Worm (Caenorhabditis elegans) whole organism, L1 larva: ENCODE measurements around the gene sel-2.
A peak's percentile ranks its signal among the peaks of the same experiment; 100 is the strongest.

Source experiments
- C04F5.9 ChIP-seq: sonication (generic microtip); optimal IDR thresholded peaks from 2 replicates; lab custom pipeline; 2016; ENCODE audit warnings: missing genetic modification characterization, missing compliant biosample characterization
- C34B4.2 ChIP-seq: sonication (generic microtip); optimal IDR thresholded peaks from 2 replicates; lab custom pipeline; 2017; ENCODE audit warnings: mild to moderate bottlenecking, missing genetic modification characterization, missing compliant biosample characterization
- F16B12.6 ChIP-seq: fragments of 150-350 bp; optimal IDR thresholded peaks from 2 replicates; lab custom pipeline; 2014; ENCODE audit warnings: missing biosample characterization, missing genetic modification characterization
- alr-1 ChIP-seq: fragments of 200-800 bp; sonication (Bioruptor generic); optimal IDR thresholded peaks from 2 replicates; lab custom pipeline; 2018; ENCODE audit warnings: borderline replicate concordance, mild to moderate bottlenecking, missing genetic modification characterization, missing compliant biosample characterization
- aly-2 ChIP-seq: fragments of 150-350 bp; optimal IDR thresholded peaks from 2 replicates; lab custom pipeline; 2014; ENCODE audit warnings: missing biosample characterization, missing genetic modification characterization
- ama-1 ChIP-seq: fragments of 150-350 bp; optimal IDR thresholded peaks from 2 replicates; lab custom pipeline; 2014
- blmp-1 ChIP-seq: fragments of 150-350 bp; optimal IDR thresholded peaks from 2 replicates; lab custom pipeline; 2014; ENCODE audit warnings: missing biosample characterization, missing genetic modification characterization
- ceh-63 ChIP-seq: fragments of 200-800 bp; sonication (Bioruptor generic); optimal IDR thresholded peaks from 2 replicates; lab custom pipeline; 2018; ENCODE audit warnings: mild to moderate bottlenecking, missing genetic modification characterization, missing compliant biosample characterization
- ceh-88 ChIP-seq: fragments of 200-800 bp; sonication (Bioruptor generic); IDR thresholded peaks from 2 replicates; pipeline ENCODE4 v1.3.6; 2022; ENCODE audit warnings: missing genetic modification characterization, missing compliant biosample characterization
- ces-1 ChIP-seq: fragments of 150-350 bp; optimal IDR thresholded peaks from 2 replicates; lab custom pipeline; 2014; ENCODE audit warnings: missing biosample characterization, missing genetic modification reagents, missing genetic modification characterization
- dpl-1 ChIP-seq, 3 experiments: fragments of 150-350 bp in 2 of 3; sonication (generic microtip) in 1 of 3; optimal IDR thresholded peaks; 2 replicates each; lab custom pipeline; 2014 to 2017; ENCODE audit warnings: missing biosample characterization in 3 of 3, missing genetic modification characterization in 3 of 3, missing genetic modification reagents in 3 of 3
- egl-13 ChIP-seq: sonication (generic microtip); optimal IDR thresholded peaks from 2 replicates; lab custom pipeline; 2016; ENCODE audit warnings: missing genotype, missing genetic modification reagents, missing genetic modification characterization, missing compliant biosample characterization
- elt-3 ChIP-seq, 6 experiments: fragments of 150-350 bp in 1 of 6; sonication (generic microtip); optimal IDR thresholded peaks; 2 replicates each; lab custom pipeline; 2017 to 2018; ENCODE audit warnings: missing biosample characterization in 6 of 6, missing genetic modification characterization in 6 of 6, inconsistent platforms in 1 of 6
- ets-5 ChIP-seq: fragments of 200-800 bp; sonication (Bioruptor generic); IDR thresholded peaks from 2 replicates; pipeline ENCODE4 v1.3.6; 2022; ENCODE audit warnings: missing genetic modification characterization, missing compliant biosample characterization
- fos-1 ChIP-seq: fragments of 150-350 bp; optimal IDR thresholded peaks from 2 replicates; lab custom pipeline; 2014; ENCODE audit warnings: missing biosample characterization, missing genetic modification characterization
- grh-1 ChIP-seq: fragments of 200-800 bp; sonication (Bioruptor generic); IDR thresholded peaks from 2 replicates; pipeline ENCODE4 v1.3.6; 2022; ENCODE audit warnings: missing genetic modification reagents, missing genetic modification characterization, missing compliant biosample characterization
- hpl-2 ChIP-seq: fragments of 150-350 bp; optimal IDR thresholded peaks from 2 replicates; lab custom pipeline; 2014; ENCODE audit warnings: missing biosample characterization, missing genetic modification reagents, missing genetic modification characterization
- isw-1 ChIP-seq: fragments of 200-800 bp; sonication (Bioruptor generic); IDR thresholded peaks from 2 replicates; pipeline ENCODE4 v1.3.6; 2022; ENCODE audit warnings: missing genetic modification characterization, missing compliant biosample characterization
- jun-1 ChIP-seq: fragments of 150-350 bp; optimal IDR thresholded peaks from 2 replicates; lab custom pipeline; 2014; ENCODE audit warnings: missing biosample characterization, missing genetic modification reagents, missing genetic modification characterization
- lin-35 ChIP-seq, 2 experiments: fragments of 150-350 bp; optimal IDR thresholded peaks; 2 replicates each; lab custom pipeline; 2014; ENCODE audit warnings: missing biosample characterization in 2 of 2, missing genetic modification characterization in 2 of 2, missing genetic modification reagents in 2 of 2
- lin-39 ChIP-seq: fragments of 150-350 bp; optimal IDR thresholded peaks from 2 replicates; lab custom pipeline; 2014; ENCODE audit warnings: missing biosample characterization, missing genetic modification reagents, missing genetic modification characterization
- lsy-2 ChIP-seq, 2 experiments: fragments of 150-350 bp; optimal IDR thresholded peaks; 2 replicates each; lab custom pipeline; 2014; ENCODE audit warnings: missing biosample characterization in 2 of 2, missing genetic modification characterization in 2 of 2
- mab-9 ChIP-seq: fragments of 200-800 bp; sonication (Bioruptor generic); IDR thresholded peaks from 2 replicates; pipeline ENCODE4 v1.3.6; 2022; ENCODE audit warnings: missing genetic modification reagents, missing genetic modification characterization, missing compliant biosample characterization
- mef-2 ChIP-seq: fragments of 150-350 bp; optimal IDR thresholded peaks from 2 replicates; lab custom pipeline; 2014; ENCODE audit warnings: missing biosample characterization, missing genetic modification characterization
- nhr-19 ChIP-seq: fragments of 200-800 bp; sonication (Bioruptor generic); conservative IDR thresholded peaks from 2 replicates; pipeline ENCODE4 v1.3.6; 2022; ENCODE audit warnings: missing genetic modification characterization, missing compliant biosample characterization
- nhr-237 ChIP-seq: fragments of 150-350 bp; optimal IDR thresholded peaks from 2 replicates; lab custom pipeline; 2014; ENCODE audit warnings: missing biosample characterization, missing genetic modification characterization
- nhr-76 ChIP-seq: sonication (generic microtip); optimal IDR thresholded peaks from 2 replicates; lab custom pipeline; 2017; ENCODE audit warnings: missing biosample characterization, missing genetic modification characterization
- nhr-77 ChIP-seq: fragments of 150-350 bp; optimal IDR thresholded peaks from 2 replicates; lab custom pipeline; 2014; ENCODE audit warnings: missing biosample characterization, missing genetic modification characterization
- nhr-85 ChIP-seq: sonication (generic microtip); peaks from one replicate; lab custom pipeline; 2016; ENCODE audit warnings: missing genetic modification characterization, inconsistent platforms, missing compliant biosample characterization
- pax-3 ChIP-seq: fragments of 200-800 bp; sonication (Bioruptor generic); optimal IDR thresholded peaks from 2 replicates; lab custom pipeline; 2018; ENCODE audit warnings: mild to moderate bottlenecking, missing genetic modification characterization, moderate library complexity, missing compliant biosample characterization
- pqm-1 ChIP-seq: sonication (generic microtip); optimal IDR thresholded peaks from 3 replicates; lab custom pipeline; 2017; ENCODE audit warnings: missing biosample characterization, missing genetic modification characterization
- rnt-1 ChIP-seq: sonication (generic microtip); optimal IDR thresholded peaks from 2 replicates; lab custom pipeline; 2016; ENCODE audit warnings: mild to moderate bottlenecking, missing genetic modification characterization, moderate library complexity, missing compliant biosample characterization
- skn-1 ChIP-seq: fragments of 150-350 bp; optimal IDR thresholded peaks from 2 replicates; lab custom pipeline; 2014; ENCODE audit warnings: missing biosample characterization, missing genetic modification characterization
- snpc-4 ChIP-seq: fragments of 150-350 bp; optimal IDR thresholded peaks from 2 replicates; lab custom pipeline; 2014; ENCODE audit warnings: missing biosample characterization, missing genetic modification characterization
- snu-23 ChIP-seq: sonication (generic microtip); optimal IDR thresholded peaks from 2 replicates; lab custom pipeline; 2016; ENCODE audit warnings: missing genetic modification characterization, missing compliant biosample characterization
- tbx-2 ChIP-seq: sonication (generic microtip); optimal IDR thresholded peaks from 2 replicates; lab custom pipeline; 2016; ENCODE audit warnings: missing genetic modification characterization, missing compliant biosample characterization
- tlp-1 ChIP-seq: fragments of 150-350 bp; optimal IDR thresholded peaks from 2 replicates; lab custom pipeline; 2014; ENCODE audit warnings: missing biosample characterization, missing genetic modification characterization
- unc-130 ChIP-seq: fragments of 150-350 bp; optimal IDR thresholded peaks from 2 replicates; lab custom pipeline; 2017; ENCODE audit warnings: missing biosample characterization, missing genetic modification characterization, inconsistent platforms
- unc-30 ChIP-seq: sonication (generic microtip); optimal IDR thresholded peaks from 2 replicates; lab custom pipeline; 2017; ENCODE audit warnings: missing biosample characterization, missing genetic modification characterization
- unc-62 ChIP-seq: fragments of 150-350 bp; optimal IDR thresholded peaks from 2 replicates; lab custom pipeline; 2014; ENCODE audit warnings: missing biosample characterization, missing genetic modification reagents, missing genetic modification characterization
- unc-86 ChIP-seq: sonication (generic microtip); optimal IDR thresholded peaks from 2 replicates; lab custom pipeline; 2016; ENCODE audit warnings: missing genetic modification characterization, missing compliant biosample characterization
- unc-98 ChIP-seq: fragments of 200-800 bp; sonication (Bioruptor generic); IDR thresholded peaks from 2 replicates; pipeline ENCODE4 v1.3.6; 2022; ENCODE audit warnings: missing genetic modification characterization, missing compliant biosample characterization
- vab-15 ChIP-seq: sonication (generic microtip); optimal IDR thresholded peaks from 2 replicates; lab custom pipeline; 2017; ENCODE audit warnings: missing genotype, mild to moderate bottlenecking, missing genetic modification characterization, missing compliant biosample characterization
- xbp-1 ChIP-seq: sonication (generic microtip); optimal IDR thresholded peaks from 2 replicates; lab custom pipeline; 2016; ENCODE audit warnings: missing genetic modification characterization, missing compliant biosample characterization
- zag-1 ChIP-seq: fragments of 150-350 bp; optimal IDR thresholded peaks from 2 replicates; lab custom pipeline; 2014; ENCODE audit warnings: missing biosample characterization, missing genetic modification characterization
- zip-4 ChIP-seq: fragments of 200-800 bp; sonication (Bioruptor generic); optimal IDR thresholded peaks from 2 replicates; lab custom pipeline; 2018; ENCODE audit warnings: mild to moderate bottlenecking, missing genetic modification characterization, moderate library complexity, missing compliant biosample characterization
- ztf-11 ChIP-seq, 2 experiments: sonication (generic microtip); optimal IDR thresholded peaks; 2 replicates each; lab custom pipeline; 2016 to 2017; ENCODE audit warnings: missing genetic modification characterization in 2 of 2, missing biosample characterization in 1 of 2, missing compliant biosample characterization in 1 of 2
- ztf-4 ChIP-seq: fragments of 150-350 bp; optimal IDR thresholded peaks from 2 replicates; lab custom pipeline; 2014; ENCODE audit warnings: missing biosample characterization, missing genetic modification characterization

Gene sel-2

DNA sequence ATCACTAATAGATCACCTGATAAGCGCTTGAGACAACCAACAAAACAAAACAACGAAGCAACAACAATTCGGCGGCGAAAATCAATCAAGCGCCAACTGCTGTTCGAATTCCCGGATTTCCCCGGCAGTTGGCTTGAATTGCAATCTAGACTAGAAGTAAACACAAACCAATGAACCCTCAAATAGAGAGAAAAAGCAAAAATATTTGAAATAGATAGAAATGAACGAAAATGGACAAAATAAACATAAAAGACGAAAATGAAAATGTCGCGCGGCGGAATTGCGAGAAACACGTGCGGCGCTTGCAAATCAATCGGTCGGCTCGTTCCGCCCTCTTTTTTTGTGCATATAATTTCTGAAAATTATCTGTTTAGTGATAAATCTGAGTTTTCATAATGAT, 43.7 kb downstream of the sel-2 start, which contains the start of gene idhg-1 (continued):
- TF ChIP-seq alr-1 (tag; lab: Kevin White, UChicago) (no peak), unc-98 (no peak), lsy-2 (tag; optimal IDR thresholded peaks at IDR 0.05; lab: Kevin White, UChicago) (peak; percentile 71 to 74), skn-1 (tag; lab: Kevin White, UChicago) (peak; percentile 49), pax-3 (tag; lab: Kevin White, UChicago) (peak; percentile 7), aly-2 (no peak), mab-9 (no peak), fos-1 (tag; lab: Kevin White, UChicago) (no peak), nhr-77 (peak; percentile 9), F16B12.6 (tag; lab: Kevin White, UChicago) (peak; percentile 29)

ce11 chrIII:4568030-4568429, 44.2 kb downstream of the sel-2 start, which contains the start of gene mlcd-1:
mlcd-1 (minus strand) TSS chrIII:4568130.
- no peak for TF ChIP-seq xbp-1 (tag; lab: Kevin White, UChicago)
- TF ChIP-seq ama-1 (lab: Kevin White, UChicago) = no peak
- TF ChIP-seq nhr-85 (tag; lab: Kevin White, UChicago) = no peak
- TF ChIP-seq nhr-76 (tag; lab: Kevin White, UChicago) = no peak
- TF ChIP-seq egl-13 (tag; lab: Kevin White, UChicago) = no peak
- TF ChIP-seq mef-2 (tag; lab: Kevin White, UChicago) = no peak
- no peak for TF ChIP-seq zip-4 (GFP tag; lab: Kevin White, UChicago)
- TF ChIP-seq tbx-2 = no peak

- no peak for TF ChIP-seq ces-1 (GFP tag; lab: Kevin White, UChicago)
- TF ChIP-seq C34B4.2 (tag; lab: Kevin White, UChicago) = no peak
- no peak for TF ChIP-seq ama-1 (lab: Kevin White, UChicago)
- no peak for TF ChIP-seq lin-39
- TF ChIP-seq grh-1 (GFP tag; lab: Robert Waterston, UW) = no peak
- TF ChIP-seq unc-130 (tag; lab: Kevin White, UChicago) = no peak
- no peak for TF ChIP-seq mab-9
- TF ChIP-seq unc-86 (tag; lab: Kevin White, UChicago) = no peak
- no peak for TF ChIP-seq ets-5 (GFP tag; lab: Robert Waterston, UW)
- no peak for TF ChIP-seq mef-2 (tag; lab: Kevin White, UChicago)
- TF ChIP-seq hpl-2 (GFP tag; lab: Kevin White, UChicago) = no peak
- TF ChIP-seq ceh-63 (GFP tag; lab: Kevin White, UChicago) = no peak
- TF ChIP-seq vab-15 (tag; lab: Kevin White, UChicago) = no peak
- peak; percentile 25 for TF ChIP-seq rnt-1 (tag; lab: Kevin White, UChicago)
- no peak for TF ChIP-seq fos-1 (tag; lab: Kevin White, UChicago)
- no peak for TF ChIP-seq C04F5.9 (tag; lab: Kevin White, UChicago)
- TF ChIP-seq zag-1 (tag; lab: Kevin White, UChicago) = no peak
- TF ChIP-seq pqm-1 = no peak
- no peak for TF ChIP-seq unc-30 (tag; lab: Kevin White, UChicago)
- TF ChIP-seq nhr-237 (tag; lab: Kevin White, UChicago) = no peak
- TF ChIP-seq isw-1 (GFP tag; lab: Robert Waterston, UW) = no peak
- peak; percentile 74 for TF ChIP-seq ztf-4 (tag; lab: Kevin White, UChicago)
- TF ChIP-seq zip-4 (GFP tag; lab: Kevin White, UChicago) = no peak
- peak; percentile 65 for TF ChIP-seq nhr-85 (tag; lab: Kevin White, UChicago)
- no peak for TF ChIP-seq unc-62 (GFP tag; lab: Kevin White, UChicago)
- peak; percentile 20 for TF ChIP-seq snpc-4 (tag; lab: Kevin White, UChicago)
- TF ChIP-seq pax-3 (tag; lab: Kevin White, UChicago) = no peak
- TF ChIP-seq lin-35 (GFP tag; optimal IDR thresholded peaks at IDR 0.05; lab: Kevin White, UChicago) = peak in 1 of 2 experiments; percentile 0
- no peak for TF ChIP-seq ztf-11 (tag; optimal IDR thresholded peaks at IDR 0.05; lab: Kevin White, UChicago)
- TF ChIP-seq aly-2 = no peak
- TF ChIP-seq xbp-1 (tag; lab: Kevin White, UChicago) = no peak
- TF ChIP-seq elt-3 (tag; optimal IDR thresholded peaks at IDR 0.05; lab: Kevin White, UChicago) = no peak
- no peak for TF ChIP-seq blmp-1 (tag; lab: Kevin White, UChicago)
- no peak for TF ChIP-seq nhr-19
- TF ChIP-seq dpl-1 (GFP tag; optimal IDR thresholded peaks at IDR 0.05; lab: Kevin White, UChicago) = peak in 1 of 3 experiments; percentile 18
- TF ChIP-seq ceh-88 (GFP tag; lab: Robert Waterston, UW) = no peak
- peak; percentile 42 for TF ChIP-seq snu-23 (GFP tag; lab: Kevin White, UChicago)
- TF ChIP-seq tlp-1 (tag; lab: Kevin White, UChicago) = no peak
- TF ChIP-seq jun-1 (tag; lab: Kevin White, UChicago) = no peak
- no peak for TF ChIP-seq alr-1 (tag; lab: Kevin White, UChicago)
- no peak for TF ChIP-seq nhr-77
Observed at ce11 chrIII:4562070-4562788, 50.0 kb downstream of the sel-2 start, which contains the start of gene pan-1. pan-1 (plus strand) TSS chrIII:4562738.
